Worm (Caenorhabditis elegans) whole organism, L1 larva: ENCODE data around the gene K09H11.4.

Experiments
- ama-1 ChIP-seq: fragments of 150-350 bp; optimal IDR thresholded peaks from 2 replicates; lab custom pipeline; 2014
- fos-1 ChIP-seq: fragments of 150-350 bp; optimal IDR thresholded peaks from 2 replicates; lab custom pipeline; 2014; ENCODE audit warnings: missing biosample characterization, missing genetic modification characterization
- skn-1 ChIP-seq: fragments of 150-350 bp; optimal IDR thresholded peaks from 2 replicates; lab custom pipeline; 2014; ENCODE audit warnings: missing biosample characterization, missing genetic modification characterization
- unc-62 ChIP-seq: fragments of 150-350 bp; optimal IDR thresholded peaks from 2 replicates; lab custom pipeline; 2014; ENCODE audit warnings: missing biosample characterization, missing genetic modification reagents, missing genetic modification characterization

- no peak for TF ChIP-seq fos-1 (tag; lab: Kevin White, UChicago)
- TF ChIP-seq unc-62 (GFP tag; lab: Kevin White, UChicago): no peak
- no peak for TF ChIP-seq ama-1 (lab: Kevin White, UChicago)
- no peak for TF ChIP-seq skn-1 (tag; lab: Kevin White, UChicago)
These were observed 41.9 kb upstream of the K09H11.4 start for ce11 chrV:5768292-5768695.
